Worm (Caenorhabditis elegans): ENCODE results near the gene cest-16.

DNA sequence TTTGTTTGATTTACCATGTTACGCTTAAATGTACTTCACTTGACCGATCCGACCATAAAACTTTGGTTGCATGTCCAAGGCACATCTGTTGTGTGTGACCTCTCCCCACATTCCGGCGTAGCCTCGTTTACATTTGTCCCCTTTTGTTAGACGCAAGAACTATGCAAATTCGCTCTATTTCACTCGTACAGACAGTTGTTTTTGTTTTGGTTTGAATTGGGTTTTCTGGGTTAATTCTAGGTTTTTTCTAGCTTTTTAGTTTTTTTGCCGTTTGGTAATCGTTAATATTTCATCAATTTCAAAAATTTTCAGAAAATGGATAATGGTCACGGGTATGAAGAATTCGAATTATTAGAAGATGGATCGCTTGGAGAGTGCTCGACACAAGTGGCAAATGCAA lies 6.9 kb upstream of the cest-16 start, which contains the start of gene mom-1:
- TF ChIP-seq lin-39 (tag; optimal IDR thresholded peaks at IDR 0.05), result no peak
- TF ChIP-seq lin-15B (tag; optimal IDR thresholded peaks at IDR 0.05), result no peak
